Worm (Caenorhabditis elegans) whole organism, L4 larva: Measurements from ENCODE around the gene egl-10.

ENCODE experiments used
- aly-2 ChIP-seq: sonication (generic microtip); optimal IDR thresholded peaks from 2 replicates; lab custom pipeline; 2018; ENCODE audit warnings: missing biosample characterization, missing genetic modification characterization
- dve-1 ChIP-seq: sonication (generic microtip); optimal IDR thresholded peaks from 2 replicates; lab custom pipeline; 2017; ENCODE audit warnings: antibody characterized with exemption, mild to moderate bottlenecking, missing genetic modification characterization, missing compliant biosample characterization; ENCODE audit not compliant: insufficient read depth
- nhr-28 ChIP-seq: fragments of 150-350 bp; optimal IDR thresholded peaks from 2 replicates; lab custom pipeline; 2014; ENCODE audit warnings: missing biosample characterization, missing genetic modification characterization
- spr-1 ChIP-seq: sonication (generic microtip); optimal IDR thresholded peaks from 2 replicates; lab custom pipeline; 2016; ENCODE audit warnings: mild to moderate bottlenecking, missing genetic modification characterization, missing compliant biosample characterization

- TF ChIP-seq nhr-28 (tag; lab: Kevin White, UChicago) (no peak), aly-2 (tag; lab: Kevin White, UChicago) (no peak), dve-1 (tag; lab: Kevin White, UChicago) (no peak), spr-1 (tag; lab: Kevin White, UChicago) (no peak)
These were observed 58.3 kb downstream of the egl-10 start, which contains the start of gene K01D12.9 for ce11 chrV:12404544-12404943.
